Fruit fly (Drosophila melanogaster) whole organism, embryonic: ENCODE measurements around the gene vers.

Experiments used
- B-H1 ChIP-seq: fragments of 200-800 bp; sonication (Bioruptor generic); IDR thresholded peaks from 3 replicates; pipeline ENCODE4 v1.3.6; 2022; ENCODE audit warnings: missing biosample characterization, missing genetic modification characterization
- CG10366 ChIP-seq: fragments of 200-800 bp; sonication (Bioruptor generic); IDR thresholded peaks from 2 replicates; pipeline ENCODE4 v1.3.6; 2022; ENCODE audit warnings: missing biosample characterization, missing genetic modification characterization
- CG11695 ChIP-seq: fragments of 200-800 bp; sonication (Bioruptor generic); IDR thresholded peaks from 3 replicates; pipeline ENCODE4 v1.3.6; 2022; ENCODE audit warnings: missing biosample characterization, missing genetic modification characterization
- CG12071 ChIP-seq: fragments of 200-800 bp; sonication (Bioruptor generic); optimal IDR thresholded peaks from 3 replicates; lab custom pipeline; 2018; ENCODE audit warnings: missing biosample characterization, mild to moderate bottlenecking, missing genetic modification characterization
- CG13424 ChIP-seq: fragments of 200-800 bp; sonication (Bioruptor generic); optimal IDR thresholded peaks from 2 replicates; lab custom pipeline; 2019; ENCODE audit warnings: missing biosample characterization, mild to moderate bottlenecking, missing genetic modification characterization, moderate library complexity
- CG16863 ChIP-seq: fragments of 200-800 bp; sonication (Bioruptor generic); optimal IDR thresholded peaks from 3 replicates; lab custom pipeline; 2016; ENCODE audit warnings: missing biosample characterization, missing genetic modification characterization
- CG18011 ChIP-seq: fragments of 200-800 bp; sonication (Bioruptor generic); optimal IDR thresholded peaks from 2 replicates; lab custom pipeline; 2017; ENCODE audit warnings: missing biosample characterization, missing genetic modification characterization, mild to moderate bottlenecking, moderate library complexity, missing genotype
- CG30403 ChIP-seq: fragments of 200-800 bp; sonication (Bioruptor generic); optimal IDR thresholded peaks from 3 replicates; lab custom pipeline; 2016; ENCODE audit warnings: missing biosample characterization, missing genetic modification characterization
- CG30431 ChIP-seq: fragments of 200-800 bp; sonication (Bioruptor generic); optimal IDR thresholded peaks from 2 replicates; lab custom pipeline; 2017; ENCODE audit warnings: missing biosample characterization, missing genetic modification characterization
- CG32772 ChIP-seq: fragments of 200-800 bp; sonication (Bioruptor generic); IDR thresholded peaks from 2 replicates; pipeline ENCODE4 v1.3.6; 2022; ENCODE audit warnings: missing biosample characterization, missing genetic modification characterization
- CG7963 ChIP-seq: fragments of 200-800 bp; sonication (Bioruptor generic); IDR thresholded peaks from 3 replicates; pipeline ENCODE4 v1.3.6; 2022; ENCODE audit warnings: missing biosample characterization, missing genetic modification characterization; ENCODE audit not compliant: partially characterized antibody
- CG9215 ChIP-seq: fragments of 200-800 bp; sonication (Bioruptor generic); IDR thresholded peaks from 2 replicates; pipeline ENCODE4 v1.3.6; 2022; ENCODE audit warnings: missing biosample characterization, missing genetic modification characterization
- CG9727 ChIP-seq: fragments of 200-800 bp; sonication (Bioruptor generic); optimal IDR thresholded peaks from 3 replicates; lab custom pipeline; 2017; ENCODE audit warnings: missing biosample characterization, mild to moderate bottlenecking, missing genetic modification characterization
- Chrac-16 ChIP-seq: fragments of 200-800 bp; sonication (Bioruptor generic); optimal IDR thresholded peaks from 3 replicates; lab custom pipeline; 2016; ENCODE audit warnings: missing biosample characterization, missing genetic modification characterization
- Dfd ChIP-seq, 2 experiments: fragments of >200 bp; optimal IDR thresholded peaks; 2 replicates each; lab custom pipeline; 2017; ENCODE audit warnings: missing biosample characterization in 2 of 2, missing genetic modification characterization in 2 of 2
- Dref ChIP-seq: fragments of 200-800 bp; sonication (Bioruptor generic); IDR thresholded peaks from 2 replicates; pipeline ENCODE4 v1.3.6; 2022; ENCODE audit warnings: missing biosample characterization, missing genetic modification characterization
- E2f2 ChIP-seq: fragments of 200-800 bp; sonication (Bioruptor generic); IDR thresholded peaks from 2 replicates; pipeline ENCODE4 v1.3.6; 2022; ENCODE audit warnings: missing biosample characterization, missing genetic modification characterization
- ERR ChIP-seq: fragments of 200-800 bp; sonication (Bioruptor generic); optimal IDR thresholded peaks from 2 replicates; lab custom pipeline; 2016; ENCODE audit warnings: missing biosample characterization, missing genetic modification characterization
- Eip74EF ChIP-seq, 2 experiments: fragments of 200-800 bp in 1 of 2; fragments of >200 bp in 1 of 2; sonication (Bioruptor generic) in 1 of 2; optimal IDR thresholded peaks; 2 replicates each; lab custom pipeline; 2017 to 2019; ENCODE audit warnings: missing biosample characterization in 2 of 2, missing genetic modification characterization in 2 of 2, mild to moderate bottlenecking in 1 of 2, moderate library complexity in 1 of 2
- Lhr ChIP-seq: fragments of 200-800 bp; sonication (Bioruptor generic); optimal IDR thresholded peaks from 3 replicates; lab custom pipeline; 2017; ENCODE audit warnings: mild to moderate bottlenecking, missing biosample characterization, missing genetic modification reagents, missing genetic modification characterization
- Lim3 ChIP-seq: fragments of 200-800 bp; sonication (Bioruptor generic); IDR thresholded peaks from 2 replicates; pipeline ENCODE4 v1.3.6; 2022; ENCODE audit warnings: missing biosample characterization, missing genetic modification characterization
- Mad ChIP-seq: fragments of 200-800 bp; sonication (Bioruptor generic); optimal IDR thresholded peaks from 2 replicates; lab custom pipeline; 2016; ENCODE audit warnings: missing biosample characterization, missing genetic modification characterization
- Med ChIP-seq: fragments of 200-800 bp; sonication (Bioruptor generic); peaks from one replicate; lab custom pipeline; 2016; ENCODE audit warnings: missing biosample characterization, missing genetic modification characterization, mild to moderate bottlenecking, inconsistent platforms, moderate library complexity
- NFAT ChIP-seq: fragments of 200-800 bp; sonication (Bioruptor generic); IDR thresholded peaks from 2 replicates; pipeline ENCODE4 v1.3.6; 2022; ENCODE audit warnings: missing biosample characterization, missing genetic modification characterization
- Neu2 ChIP-seq: fragments of 200-800 bp; sonication (Bioruptor generic); optimal IDR thresholded peaks from 3 replicates; lab custom pipeline; 2016; ENCODE audit warnings: missing biosample characterization, missing genetic modification characterization, borderline replicate concordance
- Sry-δ ChIP-seq: fragments of 200-800 bp; sonication (Bioruptor generic); optimal IDR thresholded peaks from 2 replicates; lab custom pipeline; 2016; ENCODE audit warnings: missing biosample characterization, missing genetic modification characterization
- Ssrp ChIP-seq: fragments of 200-800 bp; sonication (Bioruptor generic); optimal IDR thresholded peaks from 2 replicates; lab custom pipeline; 2018; ENCODE audit warnings: missing biosample characterization, mild to moderate bottlenecking, missing genetic modification characterization, moderate library complexity
- Tbp ChIP-seq: fragments of >200 bp; optimal IDR thresholded peaks from 2 replicates; lab custom pipeline; 2018; ENCODE audit warnings: missing biosample characterization, missing genetic modification characterization
- Vsx1 ChIP-seq: fragments of 200-800 bp; sonication (Bioruptor generic); optimal IDR thresholded peaks from 2 replicates; lab custom pipeline; 2017; ENCODE audit warnings: missing biosample characterization, mild to moderate bottlenecking, missing genetic modification characterization, missing genetic modification reagents
- br ChIP-seq: fragments of >200 bp; optimal IDR thresholded peaks from 2 replicates; lab custom pipeline; 2017
- btn ChIP-seq: fragments of 200-800 bp; sonication (Bioruptor generic); optimal IDR thresholded peaks from 2 replicates; lab custom pipeline; 2016; ENCODE audit warnings: missing biosample characterization, missing genetic modification characterization
- cas ChIP-seq: fragments of 200-800 bp; sonication (Bioruptor generic); IDR thresholded peaks from 2 replicates; pipeline ENCODE4 v1.3.6; 2022; ENCODE audit warnings: missing biosample characterization, missing genetic modification characterization
- cg ChIP-seq: fragments of 200-800 bp; sonication (Bioruptor generic); optimal IDR thresholded peaks from 3 replicates; lab custom pipeline; 2019; ENCODE audit warnings: missing biosample characterization, mild to moderate bottlenecking, missing genetic modification characterization, moderate library complexity
- corto ChIP-seq: fragments of 200-800 bp; sonication (Bioruptor generic); optimal IDR thresholded peaks from 2 replicates; lab custom pipeline; 2016; ENCODE audit warnings: missing biosample characterization, mild to moderate bottlenecking, missing genetic modification characterization, moderate library complexity
- danr ChIP-seq: fragments of 200-800 bp; sonication (Bioruptor generic); IDR thresholded peaks from 2 replicates; pipeline ENCODE4 v1.3.6; 2022; ENCODE audit warnings: missing biosample characterization, missing genetic modification characterization
- dmrt11E ChIP-seq: fragments of 200-800 bp; sonication (Bioruptor generic); optimal IDR thresholded peaks from 3 replicates; lab custom pipeline; 2018; ENCODE audit warnings: missing biosample characterization, mild to moderate bottlenecking, missing genetic modification characterization, moderate library complexity
- ftz-f1 ChIP-seq: fragments of 200-800 bp; sonication (Bioruptor generic); optimal IDR thresholded peaks from 2 replicates; lab custom pipeline; 2016; ENCODE audit warnings: missing biosample characterization, missing genetic modification characterization
- gcm2 ChIP-seq: fragments of 200-800 bp; sonication (Bioruptor generic); optimal IDR thresholded peaks from 2 replicates; lab custom pipeline; 2016; ENCODE audit warnings: missing biosample characterization, missing genetic modification characterization
- h ChIP-seq: fragments of >200 bp; optimal IDR thresholded peaks from 2 replicates; lab custom pipeline; 2017
- kay ChIP-seq: fragments of 200-800 bp; sonication (Bioruptor generic); optimal IDR thresholded peaks from 2 replicates; lab custom pipeline; 2016; ENCODE audit warnings: missing biosample characterization, missing genetic modification characterization
- ken ChIP-seq: fragments of 200-800 bp; sonication (Bioruptor generic); IDR thresholded peaks from 3 replicates; pipeline ENCODE4 v1.3.6; 2022; ENCODE audit warnings: missing biosample characterization, missing genetic modification characterization
- lab ChIP-seq: fragments of 200-800 bp; sonication (Bioruptor generic); optimal IDR thresholded peaks from 3 replicates; lab custom pipeline; 2017; ENCODE audit warnings: missing biosample characterization, missing genetic modification characterization, mild to moderate bottlenecking, moderate library complexity, missing genetic modification reagents
- luna ChIP-seq: fragments of 200-800 bp; sonication (Bioruptor generic); optimal IDR thresholded peaks from 2 replicates; lab custom pipeline; 2016; ENCODE audit warnings: missing biosample characterization, missing genetic modification characterization
- run ChIP-seq: fragments of 200-800 bp; sonication (Bioruptor generic); optimal IDR thresholded peaks from 3 replicates; lab custom pipeline; 2018; ENCODE audit warnings: missing biosample characterization, mild to moderate bottlenecking, missing genetic modification characterization
- so ChIP-seq: fragments of 200-800 bp; sonication (Bioruptor generic); IDR thresholded peaks from 3 replicates; pipeline ENCODE4 v1.3.6; 2022; ENCODE audit warnings: missing biosample characterization, missing genetic modification characterization
- trh ChIP-seq: fragments of 200-800 bp; sonication (Bioruptor generic); optimal IDR thresholded peaks from 2 replicates; lab custom pipeline; 2016; ENCODE audit warnings: missing biosample characterization, missing genetic modification characterization
- tup ChIP-seq: fragments of 200-800 bp; sonication (Bioruptor generic); optimal IDR thresholded peaks from 2 replicates; lab custom pipeline; 2016; ENCODE audit warnings: missing biosample characterization, mild to moderate bottlenecking, missing genetic modification characterization, moderate library complexity
- unc-4 ChIP-seq: fragments of 200-800 bp; sonication (Bioruptor generic); IDR thresholded peaks from 2 replicates; pipeline ENCODE4 v1.3.6; 2022; ENCODE audit warnings: missing biosample characterization, missing genetic modification characterization; ENCODE audit not compliant: partially characterized antibody
- zen2 ChIP-seq: fragments of 200-800 bp; sonication (Bioruptor generic); IDR thresholded peaks from 3 replicates; pipeline ENCODE4 v1.3.6; 2022; ENCODE audit warnings: missing biosample characterization, missing genetic modification characterization; ENCODE audit not compliant: partially characterized antibody

vers gene

DNA sequence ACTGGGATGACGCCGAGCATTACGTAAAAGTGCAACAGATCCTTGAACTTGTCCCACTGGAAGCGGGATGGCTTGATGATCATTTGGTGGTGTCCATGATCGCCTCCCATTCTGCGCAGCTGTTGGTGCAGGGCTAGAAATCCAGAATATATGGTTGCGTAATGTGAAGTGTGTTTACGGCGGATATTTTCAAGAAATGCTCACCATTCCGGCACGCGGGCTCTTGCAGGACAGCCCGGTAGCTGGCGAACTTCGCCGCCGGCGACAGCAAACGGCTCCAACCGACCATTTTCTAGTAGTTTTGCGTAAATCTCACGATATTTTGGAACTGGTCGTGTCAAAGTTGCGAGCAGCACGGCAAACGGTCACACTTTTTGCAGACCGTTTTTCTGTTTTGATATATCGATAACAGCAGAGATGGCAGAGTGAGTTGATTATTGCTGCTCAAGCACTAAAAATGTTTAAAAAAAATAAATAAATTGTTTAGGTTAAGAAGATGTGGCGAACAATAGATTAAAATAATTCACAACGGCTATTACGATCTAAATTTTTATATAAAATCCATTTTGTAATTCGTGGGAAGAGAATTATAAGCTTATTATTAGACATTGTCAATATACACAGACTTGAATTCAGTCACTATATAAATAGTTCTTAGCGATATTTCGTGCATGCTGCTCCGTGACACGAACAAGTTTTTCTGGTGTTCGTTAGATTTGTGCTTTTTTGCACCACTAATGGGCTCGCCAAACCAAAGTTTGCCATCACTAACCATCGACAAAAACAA is 22.4 kb downstream of the vers start, which contains the start of the genes ND-SGDH and RhoGAP68F (continued):
- TF ChIP-seq run (tag; lab: Kevin White, UChicago) = peak; percentile 17
- peak; percentile 75 for TF ChIP-seq lab
- peak; percentile 64 for TF ChIP-seq Dref (GFP tag; lab: Robert Waterston, UW)
- no peak for TF ChIP-seq cg
- TF ChIP-seq Eip74EF (GFP tag; optimal IDR thresholded peaks at IDR 0.05; lab: Kevin White, UChicago) = peak in 1 of 2 experiments; percentile 28
- TF ChIP-seq Lim3 = no peak
- TF ChIP-seq tup = peak; percentile 8
- peak; percentile 81 for TF ChIP-seq zen2
- peak; percentile 62 for TF ChIP-seq Vsx1 (GFP tag; lab: Kevin White, UChicago)
- TF ChIP-seq CG13424 = peak; percentile 81
- peak; percentile 57 for TF ChIP-seq kay (GFP tag; lab: Kevin White, UChicago)
- TF ChIP-seq Dfd (GFP tag; optimal IDR thresholded peaks at IDR 0.05; lab: Kevin White, UChicago) = no peak
- peak; percentile 70 for TF ChIP-seq CG7963 (GFP tag; lab: Robert Waterston, UW)
- peak; percentile 36; the same call in 1 of the 3 replicates for TF ChIP-seq B-H1 (GFP tag; lab: Robert Waterston, UW)
- peak; percentile 49 for TF ChIP-seq CG30431 (GFP tag; lab: Kevin White, UChicago)
- TF ChIP-seq ftz-f1 (GFP tag; lab: Kevin White, UChicago) = no peak
- peak; percentile 90 for TF ChIP-seq CG30403 (GFP tag; lab: Kevin White, UChicago)
- TF ChIP-seq danr = peak; percentile 17; the same call in 1 of the 2 replicates
- peak; percentile 58; the same call in 1 of the 3 replicates for TF ChIP-seq ken (GFP tag; lab: Robert Waterston, UW)
- TF ChIP-seq Chrac-16 = peak; percentile 76
- TF ChIP-seq Med = peak; percentile 78
- TF ChIP-seq E2f2 (GFP tag; lab: Robert Waterston, UW) = no peak
- TF ChIP-seq CG32772 (GFP tag; lab: Robert Waterston, UW) = peak; percentile 59; the same call in 1 of the 2 replicates
- TF ChIP-seq btn (GFP tag; lab: Kevin White, UChicago) = no peak
- peak; percentile 44 for TF ChIP-seq trh (GFP tag; lab: Kevin White, UChicago)
- peak; percentile 24 for TF ChIP-seq CG18011 (GFP tag; lab: Kevin White, UChicago)
- peak; percentile 91 for TF ChIP-seq unc-4 (GFP tag; lab: Robert Waterston, UW)
- TF ChIP-seq so = peak; percentile 50; the same call in 1 of the 3 replicates
- peak; percentile 85 for TF ChIP-seq Neu2
- TF ChIP-seq h (lab: Kevin White, UChicago) = no peak
- peak; percentile 74 for TF ChIP-seq Lhr (GFP tag; lab: Kevin White, UChicago)
- TF ChIP-seq CG11695 (GFP tag; lab: Robert Waterston, UW) = peak; percentile 55; the same call in 2 of the 3 replicates
- no peak for TF ChIP-seq ERR (GFP tag; lab: Kevin White, UChicago)
- TF ChIP-seq CG9215 = peak; percentile 74; the same call in 1 of the 2 replicates
- TF ChIP-seq br (lab: Kevin White, UChicago) = no peak
- TF ChIP-seq cas (GFP tag; lab: Robert Waterston, UW) = 0 out of 2 replicates have a peak, but pooled peaks have one; percentile 44
- peak; percentile 97 for TF ChIP-seq Sry-δ
- TF ChIP-seq dmrt11E (tag; lab: Kevin White, UChicago) = peak; percentile 70
- no peak for TF ChIP-seq Tbp (GFP tag; lab: Kevin White, UChicago)
- TF ChIP-seq CG9727 (GFP tag; lab: Kevin White, UChicago) = peak; percentile 79
- no peak for TF ChIP-seq gcm2
- TF ChIP-seq corto (GFP tag; lab: Kevin White, UChicago) = peak; percentile 71
- TF ChIP-seq CG12071 (GFP tag; lab: Kevin White, UChicago) = no peak
- TF ChIP-seq CG10366 (GFP tag; lab: Robert Waterston, UW) = peak; percentile 56; the same call in 1 of the 2 replicates
- TF ChIP-seq NFAT (GFP tag; lab: Robert Waterston, UW) = peak; percentile 71
- TF ChIP-seq Mad = peak; percentile 61
- TF ChIP-seq Ssrp = peak; percentile 70
- TF ChIP-seq luna = peak; percentile 25
- TF ChIP-seq CG16863 (GFP tag; lab: Kevin White, UChicago) = peak; percentile 58
